Fruit fly (Drosophila melanogaster) whole organism, adult: ENCODE measurements around the gene Polr2M.

Source experiments
- CG11617 ChIP-seq: fragments of 200-800 bp; sonication (Bioruptor generic); optimal IDR thresholded peaks from 2 replicates; lab custom pipeline; 2017; ENCODE audit warnings: mild to moderate bottlenecking, missing biosample characterization, missing genetic modification reagents, missing genetic modification characterization
- CG12768 ChIP-seq: fragments of 200-800 bp; sonication (Bioruptor generic); optimal IDR thresholded peaks from 2 replicates; lab custom pipeline; 2017; ENCODE audit warnings: missing biosample characterization, missing genetic modification characterization, mild to moderate bottlenecking, moderate library complexity, missing genetic modification reagents
- CG14711 ChIP-seq: fragments of 200-800 bp; sonication (Bioruptor generic); optimal IDR thresholded peaks from 2 replicates; lab custom pipeline; 2018; ENCODE audit warnings: missing biosample characterization, mild to moderate bottlenecking, missing genetic modification characterization, moderate library complexity
- CG1620 ChIP-seq: fragments of 200-800 bp; sonication (Bioruptor generic); optimal IDR thresholded peaks from 2 replicates; lab custom pipeline; 2016; ENCODE audit warnings: missing biosample characterization, missing genetic modification characterization
- CG33017 ChIP-seq: fragments of 200-800 bp; sonication (Bioruptor generic); optimal IDR thresholded peaks from 2 replicates; lab custom pipeline; 2018; ENCODE audit warnings: missing biosample characterization, mild to moderate bottlenecking, missing genetic modification characterization, moderate library complexity
- CG5204 ChIP-seq: fragments of 200-800 bp; sonication (Bioruptor generic); optimal IDR thresholded peaks from 2 replicates; lab custom pipeline; 2016; ENCODE audit warnings: missing biosample characterization, missing genetic modification characterization
- CG7045 ChIP-seq: fragments of 200-800 bp; sonication (Bioruptor generic); optimal IDR thresholded peaks from 2 replicates; lab custom pipeline; 2017; ENCODE audit warnings: missing biosample characterization, mild to moderate bottlenecking, missing genetic modification characterization
- CG7101 ChIP-seq: fragments of 200-800 bp; sonication (Bioruptor generic); optimal IDR thresholded peaks from 2 replicates; lab custom pipeline; 2018; ENCODE audit warnings: missing biosample characterization, mild to moderate bottlenecking, missing genetic modification characterization, moderate library complexity
- Clk ChIP-seq: fragments of 200-800 bp; sonication (Bioruptor generic); optimal IDR thresholded peaks from 2 replicates; lab custom pipeline; 2017; ENCODE audit warnings: missing biosample characterization, missing genetic modification characterization
- Crg-1 ChIP-seq: fragments of 200-800 bp; sonication (Bioruptor generic); optimal IDR thresholded peaks from 2 replicates; lab custom pipeline; 2016; ENCODE audit warnings: missing biosample characterization, missing genetic modification characterization
- Hr96 ChIP-seq: fragments of 200-800 bp; sonication (Bioruptor generic); optimal IDR thresholded peaks from 2 replicates; lab custom pipeline; 2016; ENCODE audit warnings: missing biosample characterization, missing genetic modification characterization
- Mnt ChIP-seq: fragments of 200-800 bp; sonication (Bioruptor generic); optimal IDR thresholded peaks from 2 replicates; lab custom pipeline; 2016; ENCODE audit warnings: missing biosample characterization, mild to moderate bottlenecking, missing genetic modification characterization
- bab1 ChIP-seq: fragments of 200-800 bp; sonication (Bioruptor generic); optimal IDR thresholded peaks from 3 replicates; lab custom pipeline; 2019; ENCODE audit warnings: missing biosample characterization, mild to moderate bottlenecking, missing genetic modification characterization, moderate library complexity
- cic ChIP-seq: fragments of 200-800 bp; sonication (Bioruptor generic); optimal IDR thresholded peaks from 2 replicates; lab custom pipeline; 2017; ENCODE audit warnings: missing biosample characterization, mild to moderate bottlenecking, missing genetic modification characterization, moderate library complexity
- cnc ChIP-seq, 2 experiments: fragments of >200 bp; optimal IDR thresholded peaks; 2 replicates each; lab custom pipeline; 2017
- kay ChIP-seq: fragments of 200-800 bp; sonication (Bioruptor generic); peaks from one replicate; lab custom pipeline; 2016; ENCODE audit warnings: missing biosample characterization, missing genetic modification characterization, borderline replicate concordance
- ovo ChIP-seq: fragments of 200-800 bp; sonication (Bioruptor generic); optimal IDR thresholded peaks from 2 replicates; lab custom pipeline; 2016; ENCODE audit warnings: missing biosample characterization, missing genetic modification characterization
- pad ChIP-seq: fragments of 200-800 bp; sonication (Bioruptor generic); optimal IDR thresholded peaks from 3 replicates; lab custom pipeline; 2017; ENCODE audit warnings: missing biosample characterization, missing genetic modification characterization, mild to moderate bottlenecking, moderate library complexity, missing genetic modification reagents
- tj ChIP-seq: fragments of 200-800 bp; sonication (Bioruptor generic); optimal IDR thresholded peaks from 3 replicates; lab custom pipeline; 2017; ENCODE audit warnings: missing biosample characterization, mild to moderate bottlenecking, missing genetic modification characterization, moderate library complexity
- toe ChIP-seq: fragments of 200-800 bp; sonication (Bioruptor generic); optimal IDR thresholded peaks from 2 replicates; lab custom pipeline; 2016; ENCODE audit warnings: missing biosample characterization, missing genetic modification characterization

Gene Polr2M

dm6 chr3R:19250063-19250462 lies 20.8 kb downstream of the Polr2M start:
- TF ChIP-seq CG12768 (GFP tag; lab: Kevin White, UChicago) (no peak), ovo (GFP tag; lab: Kevin White, UChicago) (peak; percentile 25)

- TF ChIP-seq CG12768 (GFP tag; lab: Kevin White, UChicago) (no peak), pad (no peak), CG7101 (tag; lab: Kevin White, UChicago) (no peak), bab1 (GFP tag; lab: Kevin White, UChicago) (no peak), Mnt (GFP tag; lab: Kevin White, UChicago) (no peak)
Measured at dm6 chr3R:19253975-19254374, 24.7 kb downstream of the Polr2M start.

- TF ChIP-seq CG12768 (GFP tag; lab: Kevin White, UChicago) (no peak), ovo (GFP tag; lab: Kevin White, UChicago) (no peak), CG33017 (tag; lab: Kevin White, UChicago) (no peak), Hr96 (GFP tag; lab: Kevin White, UChicago) (no peak), Mnt (GFP tag; lab: Kevin White, UChicago) (no peak), pad (no peak), CG7101 (tag; lab: Kevin White, UChicago) (no peak), cic (GFP tag; lab: Kevin White, UChicago) (no peak), Clk (GFP tag; lab: Kevin White, UChicago) (no peak), bab1 (GFP tag; lab: Kevin White, UChicago) (no peak)
Measured at dm6 chr3R:19255255-19255654, 26.0 kb downstream of the Polr2M start.

dm6 chr3R:19256477-19256876 lies 27.2 kb downstream of the Polr2M start, which contains the start of gene CG14280:
Gene CG14280 (plus strand): TSS chr3R:19256777.
- TF ChIP-seq CG7045 (GFP tag; lab: Kevin White, UChicago) (no peak), CG12768 (GFP tag; lab: Kevin White, UChicago) (no peak), kay (GFP tag; lab: Kevin White, UChicago) (peak; percentile 15), Clk (GFP tag; lab: Kevin White, UChicago) (no peak), tj (GFP tag; lab: Kevin White, UChicago) (peak; percentile 33), pad (no peak), toe (no peak)

dm6 chr3R:19264789-19265188 lies 35.5 kb downstream of the Polr2M start:
- TF ChIP-seq Crg-1 (GFP tag; lab: Kevin White, UChicago) (no peak), toe (no peak), kay (GFP tag; lab: Kevin White, UChicago) (no peak), CG1620 (no peak), Hr96 (GFP tag; lab: Kevin White, UChicago) (no peak), cic (GFP tag; lab: Kevin White, UChicago) (no peak), CG12768 (GFP tag; lab: Kevin White, UChicago) (no peak), Clk (GFP tag; lab: Kevin White, UChicago) (no peak), cnc (optimal IDR thresholded peaks at IDR 0.05; lab: Kevin White, UChicago) (no peak), bab1 (GFP tag; lab: Kevin White, UChicago) (no peak), CG7101 (tag; lab: Kevin White, UChicago) (no peak), Mnt (GFP tag; lab: Kevin White, UChicago) (no peak), ovo (GFP tag; lab: Kevin White, UChicago) (no peak)

- TF ChIP-seq bab1 (GFP tag; lab: Kevin White, UChicago) (no peak), pad (no peak), cic (GFP tag; lab: Kevin White, UChicago) (no peak), CG33017 (tag; lab: Kevin White, UChicago) (no peak), Hr96 (GFP tag; lab: Kevin White, UChicago) (no peak), CG5204 (GFP tag; lab: Kevin White, UChicago) (no peak), Clk (GFP tag; lab: Kevin White, UChicago) (no peak), CG7045 (GFP tag; lab: Kevin White, UChicago) (no peak), CG14711 (tag; lab: Kevin White, UChicago) (no peak), toe (no peak), Crg-1 (GFP tag; lab: Kevin White, UChicago) (no peak), tj (GFP tag; lab: Kevin White, UChicago) (no peak), CG11617 (GFP tag; lab: Kevin White, UChicago) (no peak), ovo (GFP tag; lab: Kevin White, UChicago) (no peak), CG12768 (GFP tag; lab: Kevin White, UChicago) (no peak), Mnt (GFP tag; lab: Kevin White, UChicago) (no peak), kay (GFP tag; lab: Kevin White, UChicago) (no peak), cnc (optimal IDR thresholded peaks at IDR 0.05; lab: Kevin White, UChicago) (no peak)
Measured at dm6 chr3R:19271125-19271524, 41.9 kb downstream of the Polr2M start.

- no peak for TF ChIP-seq toe
- no peak for TF ChIP-seq tj (GFP tag; lab: Kevin White, UChicago)
- no peak for TF ChIP-seq Hr96 (GFP tag; lab: Kevin White, UChicago)
- no peak for TF ChIP-seq kay (GFP tag; lab: Kevin White, UChicago)
- no peak for TF ChIP-seq Clk (GFP tag; lab: Kevin White, UChicago)
- TF ChIP-seq Mnt (GFP tag; lab: Kevin White, UChicago) = no peak
- no peak for TF ChIP-seq pad
- no peak for TF ChIP-seq CG5204 (GFP tag; lab: Kevin White, UChicago)
- TF ChIP-seq CG12768 (GFP tag; lab: Kevin White, UChicago) = no peak
- TF ChIP-seq Crg-1 (GFP tag; lab: Kevin White, UChicago) = no peak
- TF ChIP-seq cnc (optimal IDR thresholded peaks at IDR 0.05; lab: Kevin White, UChicago) = no peak
- TF ChIP-seq CG7045 (GFP tag; lab: Kevin White, UChicago) = no peak
- TF ChIP-seq bab1 (GFP tag; lab: Kevin White, UChicago) = no peak
- no peak for TF ChIP-seq cic (GFP tag; lab: Kevin White, UChicago)
Measured at dm6 chr3R:19274028-19274427, 44.8 kb downstream of the Polr2M start.
